Fruit fly (Drosophila melanogaster): ENCODE measurements around the gene CG4480.

DNA sequence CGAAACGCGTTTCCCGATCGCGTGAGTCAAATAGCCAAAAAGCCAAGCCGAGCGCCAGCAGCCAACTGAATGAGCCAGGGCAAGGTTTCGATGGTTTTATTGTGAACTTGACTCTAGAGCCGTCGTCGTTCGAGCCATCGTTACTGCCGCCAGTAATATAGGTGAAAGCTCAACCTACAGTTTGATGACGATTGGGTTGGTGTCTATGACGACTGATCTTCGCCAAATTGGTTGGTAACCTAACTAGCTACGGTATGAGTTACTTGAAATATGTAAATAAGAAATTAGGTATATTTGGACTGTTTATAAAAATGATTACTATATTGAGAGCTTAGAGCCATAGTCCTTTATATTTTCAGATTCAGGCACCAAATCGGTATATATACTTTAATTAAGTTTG lies 20.1 kb downstream of the CG4480 start, which contains the start of gene CG15279:
- TF ChIP-seq CTCF (optimal IDR thresholded peaks at IDR 0.05) (peak in 1 of 2 experiments; percentile 8), CG8478 (optimal IDR thresholded peaks at IDR 0.05) (no peak)
